Worm (Caenorhabditis elegans) whole organism, young adult: ENCODE measurements around the gene T26A8.3.

Experiments
- B0261.1 ChIP-seq: sonication (generic microtip); optimal IDR thresholded peaks from 2 replicates; lab custom pipeline; 2016; ENCODE audit warnings: mild to moderate bottlenecking, missing genetic modification characterization, moderate library complexity, missing compliant biosample characterization
- B0336.3 ChIP-seq: fragments of 200-800 bp; sonication (Bioruptor generic); IDR thresholded peaks from 2 replicates; pipeline ENCODE4 v1.3.6; 2022; ENCODE audit warnings: missing genetic modification characterization, missing compliant biosample characterization
- C06A6.2 ChIP-seq: fragments of 200-800 bp; sonication (Bioruptor generic); conservative IDR thresholded peaks from 2 replicates; pipeline ENCODE4 v1.3.6; 2022; ENCODE audit warnings: missing genetic modification characterization, missing compliant biosample characterization
- D2030.7 ChIP-seq: fragments of 200-800 bp; sonication (Bioruptor generic); IDR thresholded peaks from 2 replicates; pipeline ENCODE4 v1.3.6; 2022; ENCODE audit warnings: missing genetic modification reagents, missing genetic modification characterization, missing compliant biosample characterization
- F22D6.2 ChIP-seq: sonication (generic microtip); optimal IDR thresholded peaks from 2 replicates; lab custom pipeline; 2016; ENCODE audit warnings: mild to moderate bottlenecking, missing genetic modification characterization, missing compliant biosample characterization
- F52B5.7 ChIP-seq: sonication (generic microtip); optimal IDR thresholded peaks from 2 replicates; lab custom pipeline; 2016; ENCODE audit warnings: mild to moderate bottlenecking, missing genetic modification characterization, missing compliant biosample characterization
- F55B11.4 ChIP-seq: sonication (generic microtip); optimal IDR thresholded peaks from 2 replicates; lab custom pipeline; 2016; ENCODE audit warnings: missing compliant biosample characterization, missing genetic modification characterization, borderline replicate concordance; ENCODE audit not compliant: insufficient read depth
- F57A8.1 ChIP-seq: fragments of 200-800 bp; sonication (Bioruptor generic); optimal IDR thresholded peaks from 2 replicates; lab custom pipeline; 2018; ENCODE audit warnings: mild to moderate bottlenecking, missing genetic modification characterization, moderate library complexity, missing compliant biosample characterization
- T26A5.8 ChIP-seq: sonication (generic microtip); optimal IDR thresholded peaks from 2 replicates; lab custom pipeline; 2016; ENCODE audit warnings: missing genetic modification characterization, missing compliant biosample characterization
- Y53F4B.3 ChIP-seq: fragments of 200-800 bp; sonication (Bioruptor generic); IDR thresholded peaks from 2 replicates; pipeline ENCODE4 v1.3.6; 2022; ENCODE audit warnings: missing genetic modification reagents, missing genetic modification characterization, missing compliant biosample characterization
- Y67H2A.10 ChIP-seq: fragments of 200-800 bp; sonication (Bioruptor generic); conservative IDR thresholded peaks from 2 replicates; pipeline ENCODE4 v1.3.6; 2022; ENCODE audit warnings: missing genetic modification reagents, missing genetic modification characterization, missing compliant biosample characterization
- Y79H2A.3 ChIP-seq: fragments of 200-800 bp; sonication (Bioruptor generic); conservative IDR thresholded peaks from 2 replicates; pipeline ENCODE4 v1.3.6; 2022; ENCODE audit warnings: missing genetic modification reagents, missing genetic modification characterization, missing compliant biosample characterization
- akir-1 ChIP-seq: fragments of 200-800 bp; sonication (Bioruptor generic); optimal IDR thresholded peaks from 2 replicates; lab custom pipeline; 2018; ENCODE audit warnings: mild to moderate bottlenecking, missing genetic modification characterization, moderate library complexity, missing compliant biosample characterization
- athp-1 ChIP-seq: sonication (generic microtip); optimal IDR thresholded peaks from 2 replicates; lab custom pipeline; 2017; ENCODE audit warnings: mild to moderate bottlenecking, missing genetic modification characterization, missing compliant biosample characterization
- attf-5 ChIP-seq: fragments of 200-800 bp; sonication (Bioruptor generic); optimal IDR thresholded peaks from 2 replicates; lab custom pipeline; 2018; ENCODE audit warnings: mild to moderate bottlenecking, missing genetic modification characterization, missing compliant biosample characterization
- ccch-3 ChIP-seq: fragments of 200-800 bp; sonication (Bioruptor generic); optimal IDR thresholded peaks from 2 replicates; lab custom pipeline; 2018; ENCODE audit warnings: mild to moderate bottlenecking, missing genetic modification characterization, missing compliant biosample characterization
- ceh-79 ChIP-seq: sonication (generic microtip); optimal IDR thresholded peaks from 2 replicates; lab custom pipeline; 2017; ENCODE audit warnings: mild to moderate bottlenecking, missing genetic modification characterization, missing compliant biosample characterization
- dox-1 ChIP-seq: fragments of 200-800 bp; sonication (Bioruptor generic); IDR thresholded peaks from 2 replicates; pipeline ENCODE4 v1.3.6; 2022; ENCODE audit warnings: missing genetic modification reagents, missing genetic modification characterization, missing compliant biosample characterization
- dpff-1 ChIP-seq: sonication (generic microtip); optimal IDR thresholded peaks from 2 replicates; lab custom pipeline; 2017; ENCODE audit warnings: mild to moderate bottlenecking, missing genetic modification characterization, missing compliant biosample characterization
- efl-1 ChIP-seq: fragments of 150-350 bp; optimal IDR thresholded peaks from 2 replicates; lab custom pipeline; 2014; ENCODE audit warnings: missing biosample characterization, missing genetic modification reagents, missing genetic modification characterization
- egl-18 ChIP-seq: fragments of 200-800 bp; sonication (Bioruptor generic); IDR thresholded peaks from 2 replicates; pipeline ENCODE4 v1.3.6; 2022; ENCODE audit warnings: missing genetic modification reagents, missing genetic modification characterization, missing compliant biosample characterization
- egrh-3 ChIP-seq: fragments of 200-800 bp; sonication (Bioruptor generic); IDR thresholded peaks from 2 replicates; pipeline ENCODE4 v1.3.6; 2022; ENCODE audit warnings: missing genetic modification reagents, missing genetic modification characterization, missing compliant biosample characterization
- hlh-12 ChIP-seq: sonication (generic microtip); optimal IDR thresholded peaks from 2 replicates; lab custom pipeline; 2016; ENCODE audit warnings: missing genetic modification characterization, missing compliant biosample characterization
- hmg-20 ChIP-seq: fragments of 200-800 bp; sonication (Bioruptor generic); IDR thresholded peaks from 2 replicates; pipeline ENCODE4 v1.3.6; 2022; ENCODE audit warnings: missing genetic modification reagents, missing genetic modification characterization, missing compliant biosample characterization
- hsf-1 ChIP-seq: fragments of 200-800 bp; sonication (Bioruptor generic); IDR thresholded peaks from 2 replicates; pipeline ENCODE4 v1.3.6; 2022; ENCODE audit warnings: missing genetic modification reagents, missing genetic modification characterization, missing compliant biosample characterization
- lin-26 ChIP-seq: fragments of 200-800 bp; sonication (Bioruptor generic); IDR thresholded peaks from 2 replicates; pipeline ENCODE4 v1.3.6; 2022; ENCODE audit warnings: missing genetic modification reagents, missing genetic modification characterization, missing compliant biosample characterization
- lin-54 ChIP-seq: fragments of 200-800 bp; sonication (Bioruptor generic); optimal IDR thresholded peaks from 2 replicates; lab custom pipeline; 2018; ENCODE audit warnings: mild to moderate bottlenecking, missing genetic modification characterization, missing compliant biosample characterization
- lir-1 ChIP-seq: fragments of 200-800 bp; sonication (Bioruptor generic); conservative IDR thresholded peaks from 2 replicates; pipeline ENCODE4 v1.3.6; 2022; ENCODE audit warnings: missing genetic modification reagents, missing genetic modification characterization, missing compliant biosample characterization
- lsl-1 ChIP-seq: fragments of 200-800 bp; sonication (Bioruptor generic); optimal IDR thresholded peaks from 2 replicates; lab custom pipeline; 2018; ENCODE audit warnings: mild to moderate bottlenecking, missing genetic modification characterization, moderate library complexity, missing compliant biosample characterization
- madf-6 ChIP-seq: fragments of 200-800 bp; sonication (Bioruptor generic); IDR thresholded peaks from 2 replicates; pipeline ENCODE4 v1.3.6; 2022; ENCODE audit warnings: missing genetic modification reagents, missing genetic modification characterization, missing compliant biosample characterization
- mes-4 ChIP-seq: sonication (generic microtip); optimal IDR thresholded peaks from 2 replicates; lab custom pipeline; 2016; ENCODE audit warnings: missing genotype, missing genetic modification characterization, missing compliant biosample characterization
- nfya-1 ChIP-seq: sonication (generic microtip); optimal IDR thresholded peaks from 2 replicates; lab custom pipeline; 2017; ENCODE audit warnings: antibody characterized with exemption, missing compliant biosample characterization, missing genetic modification characterization, borderline replicate concordance; ENCODE audit not compliant: insufficient read depth
- nhr-120 ChIP-seq: fragments of 200-800 bp; sonication (Bioruptor generic); IDR thresholded peaks from 2 replicates; pipeline ENCODE4 v1.3.6; 2022; ENCODE audit warnings: missing genetic modification characterization, missing compliant biosample characterization
- nhr-179 ChIP-seq: sonication (generic microtip); optimal IDR thresholded peaks from 2 replicates; lab custom pipeline; 2016; ENCODE audit warnings: mild to moderate bottlenecking, missing genetic modification characterization, missing compliant biosample characterization
- rec-8 ChIP-seq, 2 experiments: sonication (generic microtip); optimal IDR thresholded peaks; 2 replicates each; lab custom pipeline; 2016; ENCODE audit warnings: mild to moderate bottlenecking in 2 of 2, missing genetic modification characterization in 2 of 2, missing genetic modification reagents in 2 of 2, missing genotype in 2 of 2, missing biosample characterization in 1 of 2, missing compliant biosample characterization in 1 of 2, moderate library complexity in 1 of 2
- repo-1 ChIP-seq: sonication (generic microtip); optimal IDR thresholded peaks from 2 replicates; lab custom pipeline; 2017; ENCODE audit warnings: mild to moderate bottlenecking, missing genetic modification characterization, missing compliant biosample characterization
- rpc-1 ChIP-seq, 2 experiments: fragments of 150-350 bp in 1 of 2; sonication (generic microtip) in 1 of 2; optimal IDR thresholded peaks; 2 replicates each; lab custom pipeline; 2014 to 2018; ENCODE audit warnings: missing biosample characterization in 1 of 2, missing genetic modification characterization in 1 of 2, missing genetic modification reagents in 1 of 2, missing genotype in 1 of 2
- sdz-38 ChIP-seq: sonication (generic microtip); optimal IDR thresholded peaks from 2 replicates; lab custom pipeline; 2016; ENCODE audit warnings: missing genotype, missing genetic modification characterization, missing compliant biosample characterization
- snpc-1.1 ChIP-seq: sonication (generic microtip); optimal IDR thresholded peaks from 2 replicates; lab custom pipeline; 2017; ENCODE audit warnings: missing genetic modification characterization, mild to moderate bottlenecking, missing compliant biosample characterization, antibody characterized with exemption, moderate library complexity, missing genotype, missing genetic modification reagents; ENCODE audit not compliant: insufficient read depth
- snpc-1.3 ChIP-seq: sonication (generic microtip); optimal IDR thresholded peaks from 2 replicates; lab custom pipeline; 2017; ENCODE audit warnings: missing genetic modification characterization, mild to moderate bottlenecking, missing compliant biosample characterization, antibody characterized with exemption, moderate library complexity, missing genotype, missing genetic modification reagents; ENCODE audit not compliant: insufficient read depth
- sptf-2 ChIP-seq: fragments of 200-800 bp; sonication (Bioruptor generic); optimal IDR thresholded peaks from 2 replicates; lab custom pipeline; 2018; ENCODE audit warnings: mild to moderate bottlenecking, missing genetic modification characterization, missing compliant biosample characterization
- tbp1 ChIP-seq: fragments of 200-800 bp; sonication (Bioruptor generic); optimal IDR thresholded peaks from 2 replicates; lab custom pipeline; 2018; ENCODE audit warnings: mild to moderate bottlenecking, missing genetic modification characterization, missing compliant biosample characterization
- tbx-9 ChIP-seq: sonication (generic microtip); optimal IDR thresholded peaks from 2 replicates; lab custom pipeline; 2016; ENCODE audit warnings: borderline replicate concordance, missing genetic modification characterization, inconsistent platforms, missing compliant biosample characterization
- tlf-1 ChIP-seq: fragments of 200-800 bp; sonication (Bioruptor generic); optimal IDR thresholded peaks from 2 replicates; lab custom pipeline; 2018; ENCODE audit warnings: mild to moderate bottlenecking, missing genetic modification characterization, missing compliant biosample characterization
- zfh-2 ChIP-seq: fragments of 200-800 bp; sonication (Bioruptor generic); conservative IDR thresholded peaks from 2 replicates; pipeline ENCODE4 v1.3.6; 2022; ENCODE audit warnings: missing genetic modification reagents, missing genetic modification characterization, missing compliant biosample characterization
- zim-3 ChIP-seq: sonication (generic microtip); optimal IDR thresholded peaks from 2 replicates; lab custom pipeline; 2017; ENCODE audit warnings: mild to moderate bottlenecking, missing genetic modification characterization, moderate library complexity, missing compliant biosample characterization
- ztf-18 ChIP-seq: sonication (generic microtip); optimal IDR thresholded peaks from 2 replicates; lab custom pipeline; 2016; ENCODE audit warnings: missing genotype, mild to moderate bottlenecking, missing genetic modification characterization, missing compliant biosample characterization
- ztf-26 ChIP-seq: sonication (generic microtip); optimal IDR thresholded peaks from 2 replicates; lab custom pipeline; 2017; ENCODE audit warnings: missing genetic modification characterization, missing compliant biosample characterization

T26A8.3 gene

DNA sequence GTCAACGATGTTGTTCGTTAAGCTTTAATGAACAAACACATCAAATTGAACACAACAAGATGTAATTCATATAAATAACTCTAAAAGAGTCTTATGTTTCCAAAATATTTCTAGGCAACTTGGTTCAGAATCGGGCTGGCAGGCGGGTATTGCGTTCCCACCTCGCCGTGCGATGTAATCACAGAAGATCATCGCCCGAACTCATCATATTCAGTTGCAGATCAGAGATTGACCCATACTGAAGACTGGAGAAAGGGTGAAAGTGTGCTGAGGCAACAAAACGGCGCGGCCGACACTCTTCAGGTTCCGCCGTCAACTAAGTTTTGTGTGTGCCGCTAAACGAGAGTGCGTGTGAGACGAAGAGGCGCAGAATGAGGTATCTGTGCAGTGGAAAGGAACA lies 2.1 kb upstream of the T26A8.3 start (continued):
- peak; percentile 99 for TF ChIP-seq snpc-1.1 (tag; lab: Kevin White, UChicago)
- no peak for TF ChIP-seq hlh-12 (tag; lab: Kevin White, UChicago)
- peak; percentile 46 for TF ChIP-seq efl-1 (GFP tag; lab: Kevin White, UChicago)
- no peak for TF ChIP-seq akir-1 (GFP tag; lab: Kevin White, UChicago)
- TF ChIP-seq sdz-38 (tag; lab: Kevin White, UChicago) = no peak
- peak; percentile 51; the same call in 1 of the 2 replicates for TF ChIP-seq Y53F4B.3 (GFP tag; lab: Robert Waterston, UW)
- TF ChIP-seq zim-3 (tag; lab: Kevin White, UChicago) = no peak
- peak; percentile 98; the same call in 1 of the 2 replicates for TF ChIP-seq dox-1 (GFP tag; lab: Robert Waterston, UW)
- TF ChIP-seq zfh-2 (GFP tag; lab: Robert Waterston, UW) = no peak
- peak; percentile 57 for TF ChIP-seq attf-5
- peak; percentile 70 for TF ChIP-seq F52B5.7 (tag; lab: Kevin White, UChicago)
- TF ChIP-seq C06A6.2 (GFP tag; lab: Robert Waterston, UW) = 0 out of 2 replicates have a peak, but pooled peaks have one; percentile 25
- peak; percentile 71 for TF ChIP-seq egrh-3 (GFP tag; lab: Robert Waterston, UW)
- TF ChIP-seq rpc-1 (optimal IDR thresholded peaks at IDR 0.05; lab: Kevin White, UChicago) = no peak
- peak; percentile 18 for TF ChIP-seq rpc-1 (tag; optimal IDR thresholded peaks at IDR 0.05; lab: Kevin White, UChicago)
- TF ChIP-seq hsf-1 = peak; percentile 87
- no peak for TF ChIP-seq lin-26 (GFP tag; lab: Robert Waterston, UW)
- TF ChIP-seq sptf-2 (GFP tag; lab: Kevin White, UChicago) = no peak
- TF ChIP-seq Y67H2A.10 (GFP tag; lab: Robert Waterston, UW) = 0 out of 2 replicates have a peak, but pooled peaks have one; percentile 39
- peak; percentile 90 for TF ChIP-seq repo-1 (tag; lab: Kevin White, UChicago)
- peak; percentile 53; the same call in 1 of the 2 replicates for TF ChIP-seq lir-1
- TF ChIP-seq nhr-120 = no peak
- peak; percentile 83 for TF ChIP-seq tbp1
- TF ChIP-seq F55B11.4 (tag; lab: Kevin White, UChicago) = no peak
- TF ChIP-seq B0261.1 (tag; lab: Kevin White, UChicago) = peak; percentile 41
- TF ChIP-seq nhr-179 (tag; lab: Kevin White, UChicago) = no peak
- peak; percentile 95 for TF ChIP-seq snpc-1.3 (tag; lab: Kevin White, UChicago)
- TF ChIP-seq ztf-18 = peak; percentile 79
- TF ChIP-seq madf-6 (GFP tag; lab: Robert Waterston, UW) = peak; percentile 91
- TF ChIP-seq athp-1 (tag; lab: Kevin White, UChicago) = peak; percentile 58
- no peak for TF ChIP-seq ccch-3 (GFP tag; lab: Kevin White, UChicago)
- peak; percentile 34 for TF ChIP-seq F22D6.2 (tag; lab: Kevin White, UChicago)
- peak; percentile 83 for TF ChIP-seq mes-4 (tag; lab: Kevin White, UChicago)
- TF ChIP-seq Y79H2A.3 (GFP tag; lab: Robert Waterston, UW) = 0 out of 2 replicates have a peak, but pooled peaks have one; percentile 16
- no peak for TF ChIP-seq dpff-1 (tag; lab: Kevin White, UChicago)
- TF ChIP-seq tbx-9 (tag; lab: Kevin White, UChicago) = peak; percentile 46
- no peak for TF ChIP-seq T26A5.8 (tag; lab: Kevin White, UChicago)
- TF ChIP-seq lin-54 (GFP tag; lab: Kevin White, UChicago) = peak; percentile 85
- no peak for TF ChIP-seq nfya-1 (tag; lab: Kevin White, UChicago)
- peak; percentile 77 for TF ChIP-seq ztf-26 (tag; lab: Kevin White, UChicago)
- TF ChIP-seq ceh-79 = no peak
- TF ChIP-seq egl-18 (GFP tag; lab: Robert Waterston, UW) = 0 out of 2 replicates have a peak, but pooled peaks have one; percentile 35
- TF ChIP-seq hmg-20 (GFP tag; lab: Robert Waterston, UW) = peak; percentile 54; the same call in 1 of the 2 replicates
- peak; percentile 98 for TF ChIP-seq D2030.7 (GFP tag; lab: Robert Waterston, UW)
- peak; percentile 84 for TF ChIP-seq tlf-1 (GFP tag; lab: Kevin White, UChicago)
- peak in 1 of 2 experiments; percentile 20 for TF ChIP-seq rec-8 (tag; optimal IDR thresholded peaks at IDR 0.05; lab: Kevin White, UChicago)
- peak; percentile 55 for TF ChIP-seq F57A8.1 (GFP tag; lab: Kevin White, UChicago)
- TF ChIP-seq lsl-1 (GFP tag; lab: Kevin White, UChicago) = peak; percentile 87
- peak; percentile 98 for TF ChIP-seq B0336.3 (GFP tag; lab: Robert Waterston, UW)
